Fruit fly (Drosophila melanogaster): Measurements from ENCODE around the gene wb.

Gene wb

dm6 chr2L:14247853-14248252 lies 15.0 kb upstream of the wb start:
- TF ChIP-seq CG8478 (optimal IDR thresholded peaks at IDR 0.05) (no peak), CTCF (optimal IDR thresholded peaks at IDR 0.05) (no peak)

dm6 chr2L:14251806-14252205 lies 11.0 kb upstream of the wb start:
- TF ChIP-seq CG8478 (optimal IDR thresholded peaks at IDR 0.05) (no peak), CTCF (optimal IDR thresholded peaks at IDR 0.05) (no peak)

- TF ChIP-seq CTCF (optimal IDR thresholded peaks at IDR 0.05) (no peak), CG8478 (optimal IDR thresholded peaks at IDR 0.05) (no peak)
These were observed 10.5 kb upstream of the wb start for dm6 chr2L:14252271-14252870.

dm6 chr2L:14258603-14259002 lies 4.2 kb upstream of the wb start:
- no peak for TF ChIP-seq CTCF (optimal IDR thresholded peaks at IDR 0.05)
- no peak for TF ChIP-seq CG8478 (optimal IDR thresholded peaks at IDR 0.05)

- TF ChIP-seq CTCF (optimal IDR thresholded peaks at IDR 0.05) (no peak), CG8478 (optimal IDR thresholded peaks at IDR 0.05) (no peak)
These were observed 3.0 kb upstream of the wb start for dm6 chr2L:14259783-14260182.

- no peak for TF ChIP-seq CTCF (optimal IDR thresholded peaks at IDR 0.05)
- no peak for TF ChIP-seq CG8478 (optimal IDR thresholded peaks at IDR 0.05)
These were observed 1.9 kb upstream of the wb start for dm6 chr2L:14260920-14261319.

- TF ChIP-seq CTCF (optimal IDR thresholded peaks at IDR 0.05) (no peak), CG8478 (optimal IDR thresholded peaks at IDR 0.05) (no peak)
These were observed 924 bp upstream of the wb start for dm6 chr2L:14261719-14262487.

- TF ChIP-seq CTCF (optimal IDR thresholded peaks at IDR 0.05) (no peak), CG8478 (optimal IDR thresholded peaks at IDR 0.05) (no peak)
These were observed 2.3 kb downstream of the wb start for dm6 chr2L:14264990-14265567.

dm6 chr2L:14268622-14269021 lies 5.8 kb downstream of the wb start:
- TF ChIP-seq CTCF (optimal IDR thresholded peaks at IDR 0.05) (no peak), CG8478 (optimal IDR thresholded peaks at IDR 0.05) (no peak)

dm6 chr2L:14271424-14271823 lies 8.6 kb downstream of the wb start:
- no peak for TF ChIP-seq CG8478 (optimal IDR thresholded peaks at IDR 0.05)
- no peak for TF ChIP-seq CTCF (optimal IDR thresholded peaks at IDR 0.05)

dm6 chr2L:14273540-14273939 lies 10.7 kb downstream of the wb start:
- TF ChIP-seq CTCF (optimal IDR thresholded peaks at IDR 0.05), result no peak

dm6 chr2L:14274521-14274920 lies 11.7 kb downstream of the wb start, which contains the start of gene CG32971:
Gene CG32971, plus strand, starts transcription at chr2L:14274821.
- TF ChIP-seq CTCF (optimal IDR thresholded peaks at IDR 0.05), result no peak
- no peak for TF ChIP-seq CG8478 (optimal IDR thresholded peaks at IDR 0.05)

dm6 chr2L:14280772-14281171 lies 17.9 kb downstream of the wb start:
- TF ChIP-seq CTCF (optimal IDR thresholded peaks at IDR 0.05), result no peak
- no peak for TF ChIP-seq CG8478 (optimal IDR thresholded peaks at IDR 0.05)

- TF ChIP-seq CG8478 (optimal IDR thresholded peaks at IDR 0.05), result no peak
- no peak for TF ChIP-seq CTCF (optimal IDR thresholded peaks at IDR 0.05)
These were observed 21.8 kb downstream of the wb start for dm6 chr2L:14284636-14285035.

- TF ChIP-seq CTCF (optimal IDR thresholded peaks at IDR 0.05) (peak; percentile 53 to 71), CG8478 (optimal IDR thresholded peaks at IDR 0.05) (no peak)
These were observed 25.1 kb downstream of the wb start for dm6 chr2L:14287907-14288306.

dm6 chr2L:14292721-14293120 lies 29.9 kb downstream of the wb start:
- TF ChIP-seq CG8478 (optimal IDR thresholded peaks at IDR 0.05) (no peak), CTCF (optimal IDR thresholded peaks at IDR 0.05) (no peak)
